Worm (Caenorhabditis elegans) whole organism, midembryonic: Measurements from ENCODE around the gene copb-1.

Experiments used
- T22C8.4 ChIP-seq: fragments of 200-800 bp; sonication (Bioruptor generic); IDR thresholded peaks from 2 replicates; pipeline ENCODE4 v1.3.6; 2022; ENCODE audit warnings: missing genetic modification characterization, missing compliant biosample characterization
- cog-1 ChIP-seq: sonication (generic microtip); optimal IDR thresholded peaks from 2 replicates; lab custom pipeline; 2016; ENCODE audit warnings: missing genetic modification characterization, missing compliant biosample characterization
- flt-1 ChIP-seq: fragments of 200-800 bp; sonication (Bioruptor generic); IDR thresholded peaks from 2 replicates; pipeline ENCODE4 v1.3.6; 2022; ENCODE audit warnings: missing genetic modification characterization, missing compliant biosample characterization
- klf-2 ChIP-seq: fragments of 200-800 bp; sonication (Bioruptor generic); conservative IDR thresholded peaks from 2 replicates; pipeline ENCODE4 v1.3.6; 2022; ENCODE audit warnings: missing genetic modification reagents, missing genetic modification characterization, missing compliant biosample characterization
- med-1 ChIP-seq: sonication (generic microtip); optimal IDR thresholded peaks from 2 replicates; lab custom pipeline; 2017; ENCODE audit warnings: missing genetic modification characterization, mild to moderate bottlenecking, missing compliant biosample characterization, antibody characterized with exemption, missing genetic modification reagents; ENCODE audit not compliant: insufficient read depth
- ref-1 ChIP-seq: fragments of 200-800 bp; sonication (Bioruptor generic); conservative IDR thresholded peaks from 2 replicates; pipeline ENCODE4 v1.3.6; 2022; ENCODE audit warnings: missing genetic modification reagents, missing genetic modification characterization, missing compliant biosample characterization
- tab-1 ChIP-seq: fragments of 200-800 bp; sonication (Bioruptor generic); IDR thresholded peaks from 2 replicates; pipeline ENCODE4 v1.3.6; 2022; ENCODE audit warnings: missing genetic modification characterization, missing compliant biosample characterization
- ztf-23 ChIP-seq: fragments of 200-800 bp; sonication (Bioruptor generic); IDR thresholded peaks from 2 replicates; pipeline ENCODE4 v1.3.6; 2022; ENCODE audit warnings: missing genetic modification reagents, missing genetic modification characterization, missing compliant biosample characterization
- ztf-29 ChIP-seq: fragments of 200-800 bp; sonication (Bioruptor generic); IDR thresholded peaks from 2 replicates; pipeline ENCODE4 v1.3.6; 2022; ENCODE audit warnings: missing genetic modification reagents, missing genetic modification characterization, missing compliant biosample characterization

DNA sequence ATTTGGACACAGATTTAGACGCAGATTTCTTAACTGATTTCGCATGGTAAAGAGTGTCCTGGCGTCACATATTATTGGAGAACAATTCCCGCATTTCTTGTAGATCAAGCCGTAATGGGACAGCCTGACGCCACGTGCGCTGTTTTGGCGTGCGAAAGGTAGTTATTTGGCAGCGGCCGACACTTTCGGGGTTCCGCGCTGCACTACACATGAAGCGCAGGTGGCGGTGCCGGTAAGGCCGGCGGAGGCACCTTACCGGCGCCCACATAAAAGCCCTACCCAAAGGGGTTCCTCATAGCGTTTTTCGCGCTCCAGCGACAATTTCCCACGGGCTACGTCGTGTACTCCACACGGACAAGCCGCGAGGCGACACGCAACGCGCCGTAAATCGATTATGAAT lies 31.5 kb downstream of the copb-1 start:
- TF ChIP-seq klf-2 (GFP tag; lab: Robert Waterston, UW) (no peak), ref-1 (GFP tag; lab: Robert Waterston, UW) (no peak), ztf-23 (GFP tag; lab: Robert Waterston, UW) (no peak), T22C8.4 (GFP tag; lab: Robert Waterston, UW) (no peak), flt-1 (no peak), med-1 (GFP tag; lab: Kevin White, UChicago) (no peak), ztf-29 (no peak), cog-1 (tag; lab: Kevin White, UChicago) (no peak), tab-1 (GFP tag; lab: Robert Waterston, UW) (no peak)
